Worm (Caenorhabditis elegans): ENCODE results near the gene Y113G7A.12.

DNA sequence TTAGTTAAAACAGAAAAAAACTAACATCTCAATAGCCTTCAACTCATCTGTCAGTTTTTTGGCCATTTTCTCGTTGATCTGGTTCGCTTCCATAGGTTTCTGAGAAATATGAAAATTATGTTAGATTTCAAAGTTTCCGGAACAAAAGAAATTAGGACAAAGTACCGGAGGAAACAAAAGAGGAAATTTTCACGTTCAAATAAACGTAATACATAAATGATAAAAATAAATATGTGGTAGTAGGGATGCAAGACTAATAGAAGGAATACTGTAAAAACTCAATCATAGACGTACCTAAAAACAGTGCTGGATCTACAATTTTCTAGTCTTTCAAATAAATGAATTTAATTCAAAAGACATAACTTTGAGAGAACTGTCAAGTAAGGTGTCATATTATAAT, 46.4 kb downstream of the Y113G7A.12 start, which contains the start of gene fbxa-116:
- TF ChIP-seq bed-2 (GFP tag; IDR thresholded peaks at IDR 0.05) (no peak), lin-35 (GFP tag; optimal IDR thresholded peaks at IDR 0.05) (no peak)
